Worm (Caenorhabditis elegans) whole organism, mixed stage, embryonic: Measurements from ENCODE around the gene T04A11.1.

ENCODE experiments used
- M03D4.4 ChIP-seq: sonication (generic microtip); optimal IDR thresholded peaks from 2 replicates; lab custom pipeline; 2017; ENCODE audit warnings: mild to moderate bottlenecking, missing genetic modification characterization, missing compliant biosample characterization
- bed-3 ChIP-seq: fragments of 200-800 bp; sonication (Bioruptor generic); optimal IDR thresholded peaks from 3 replicates; lab custom pipeline; 2018; ENCODE audit warnings: mild to moderate bottlenecking, missing genetic modification characterization, moderate library complexity, missing compliant biosample characterization
- blmp-1 ChIP-seq: fragments of 150-350 bp; optimal IDR thresholded peaks from 2 replicates; lab custom pipeline; 2014; ENCODE audit warnings: missing biosample characterization, missing genetic modification characterization
- ceh-39 ChIP-seq: fragments of 150-350 bp; optimal IDR thresholded peaks from 2 replicates; lab custom pipeline; 2014; ENCODE audit warnings: missing biosample characterization, missing genetic modification characterization
- ceh-83 ChIP-seq: fragments of 200-800 bp; sonication (Bioruptor generic); optimal IDR thresholded peaks from 2 replicates; lab custom pipeline; 2018; ENCODE audit warnings: mild to moderate bottlenecking, missing genetic modification characterization, missing compliant biosample characterization
- ces-1 ChIP-seq: fragments of 150-350 bp; optimal IDR thresholded peaks from 2 replicates; lab custom pipeline; 2014; ENCODE audit warnings: missing biosample characterization, missing genetic modification reagents, missing genetic modification characterization
- drap-1 ChIP-seq: fragments of 200-800 bp; sonication (Bioruptor generic); optimal IDR thresholded peaks from 3 replicates; lab custom pipeline; 2018; ENCODE audit warnings: mild to moderate bottlenecking, missing genetic modification characterization, missing compliant biosample characterization
- elt-1 ChIP-seq: sonication (generic microtip); optimal IDR thresholded peaks from 2 replicates; lab custom pipeline; 2017; ENCODE audit warnings: missing genetic modification characterization, mild to moderate bottlenecking, missing compliant biosample characterization, antibody characterized with exemption, moderate library complexity, borderline replicate concordance; ENCODE audit not compliant: insufficient read depth
- flh-1 ChIP-seq: fragments of 200-800 bp; sonication (Bioruptor generic); optimal IDR thresholded peaks from 2 replicates; lab custom pipeline; 2018; ENCODE audit warnings: mild to moderate bottlenecking, missing genetic modification characterization, moderate library complexity, missing compliant biosample characterization
- ham-2 ChIP-seq: fragments of 200-800 bp; sonication (Bioruptor generic); optimal IDR thresholded peaks from 2 replicates; lab custom pipeline; 2018; ENCODE audit warnings: mild to moderate bottlenecking, missing genetic modification characterization, missing compliant biosample characterization
- hlh-1 ChIP-seq: fragments of 150-350 bp; optimal IDR thresholded peaks from 2 replicates; lab custom pipeline; 2014; ENCODE audit warnings: missing biosample characterization, missing genetic modification reagents, missing genetic modification characterization
- lin-13 ChIP-seq: fragments of 150-350 bp; optimal IDR thresholded peaks from 2 replicates; lab custom pipeline; 2014; ENCODE audit warnings: missing biosample characterization, missing genetic modification characterization
- lin-32 ChIP-seq: fragments of 200-800 bp; sonication (Bioruptor generic); optimal IDR thresholded peaks from 2 replicates; lab custom pipeline; 2018; ENCODE audit warnings: mild to moderate bottlenecking, missing genetic modification characterization, missing compliant biosample characterization
- lsy-2 ChIP-seq: fragments of 150-350 bp; optimal IDR thresholded peaks from 2 replicates; lab custom pipeline; 2014; ENCODE audit warnings: missing biosample characterization, missing genetic modification characterization
- mab-5 ChIP-seq: fragments of 150-350 bp; optimal IDR thresholded peaks from 2 replicates; lab custom pipeline; 2014; ENCODE audit warnings: missing biosample characterization, missing genetic modification characterization
- mep-1 ChIP-seq: fragments of 150-350 bp; optimal IDR thresholded peaks from 2 replicates; lab custom pipeline; 2017; ENCODE audit warnings: missing biosample characterization, missing genetic modification reagents, missing genetic modification characterization, inconsistent platforms
- mls-2 ChIP-seq: sonication (generic microtip); optimal IDR thresholded peaks from 2 replicates; lab custom pipeline; 2016; ENCODE audit warnings: mild to moderate bottlenecking, missing genetic modification characterization, moderate library complexity, missing compliant biosample characterization
- nhr-12 ChIP-seq: fragments of 150-350 bp; optimal IDR thresholded peaks from 2 replicates; lab custom pipeline; 2014; ENCODE audit warnings: missing biosample characterization, missing genetic modification characterization
- nhr-2 ChIP-seq: fragments of 150-350 bp; optimal IDR thresholded peaks from 2 replicates; lab custom pipeline; 2014; ENCODE audit warnings: missing biosample characterization, missing genetic modification characterization
- nhr-237 ChIP-seq: fragments of 150-350 bp; optimal IDR thresholded peaks from 2 replicates; lab custom pipeline; 2014; ENCODE audit warnings: missing biosample characterization, missing genetic modification characterization
- nhr-28 ChIP-seq: fragments of 150-350 bp; optimal IDR thresholded peaks from 2 replicates; lab custom pipeline; 2014; ENCODE audit warnings: missing biosample characterization, missing genetic modification characterization
- nhr-76 ChIP-seq: sonication (generic microtip); optimal IDR thresholded peaks from 2 replicates; lab custom pipeline; 2017; ENCODE audit warnings: missing biosample characterization, missing genetic modification characterization
- pha-4 ChIP-seq: fragments of 150-350 bp; optimal IDR thresholded peaks from 2 replicates; lab custom pipeline; 2018; ENCODE audit warnings: missing biosample characterization, missing genetic modification reagents, missing genetic modification characterization
- sptf-1 ChIP-seq: sonication (generic microtip); optimal IDR thresholded peaks from 2 replicates; lab custom pipeline; 2017; ENCODE audit warnings: mild to moderate bottlenecking, missing genetic modification characterization, moderate library complexity, missing compliant biosample characterization
- tbx-8 ChIP-seq: fragments of 200-800 bp; sonication (Bioruptor generic); optimal IDR thresholded peaks from 2 replicates; lab custom pipeline; 2018; ENCODE audit warnings: mild to moderate bottlenecking, missing genetic modification characterization, moderate library complexity, missing compliant biosample characterization
- unc-120 ChIP-seq: sonication (generic microtip); optimal IDR thresholded peaks from 2 replicates; lab custom pipeline; 2017; ENCODE audit warnings: missing genetic modification characterization, missing compliant biosample characterization; ENCODE audit not compliant: poor library complexity, severe bottlenecking
- unc-39 ChIP-seq: fragments of 150-350 bp; optimal IDR thresholded peaks from 2 replicates; lab custom pipeline; 2014; ENCODE audit warnings: missing biosample characterization, missing genetic modification characterization
- unc-62 ChIP-seq: fragments of 150-350 bp; optimal IDR thresholded peaks from 2 replicates; lab custom pipeline; 2014; ENCODE audit warnings: missing biosample characterization, missing genetic modification reagents, missing genetic modification characterization

Gene T04A11.1

ce11 chrIV:12454115-12454514, 22.7 kb downstream of the T04A11.1 start, which contains the start of gene spe-44:
spe-44 (minus strand) TSS chrIV:12454215.
- TF ChIP-seq elt-1 (no peak), unc-120 (tag; lab: Kevin White, UChicago) (no peak), drap-1 (GFP tag; lab: Kevin White, UChicago) (no peak), nhr-76 (tag; lab: Kevin White, UChicago) (no peak), pha-4 (tag; lab: Kevin White, UChicago) (no peak), unc-39 (tag; lab: Kevin White, UChicago) (no peak), lsy-2 (tag; lab: Kevin White, UChicago) (no peak), ces-1 (GFP tag; lab: Kevin White, UChicago) (no peak), bed-3 (GFP tag; lab: Kevin White, UChicago) (no peak), mep-1 (tag; lab: Kevin White, UChicago) (no peak), ham-2 (GFP tag; lab: Kevin White, UChicago) (no peak)

- TF ChIP-seq unc-62 (GFP tag; lab: Kevin White, UChicago) (no peak), pha-4 (tag; lab: Kevin White, UChicago) (peak; percentile 6), mep-1 (tag; lab: Kevin White, UChicago) (peak; percentile 58), tbx-8 (GFP tag; lab: Kevin White, UChicago) (no peak), ceh-83 (GFP tag; lab: Kevin White, UChicago) (no peak), lin-13 (tag; lab: Kevin White, UChicago) (no peak), elt-1 (no peak), lsy-2 (tag; lab: Kevin White, UChicago) (peak; percentile 25), nhr-76 (tag; lab: Kevin White, UChicago) (no peak), nhr-2 (tag; lab: Kevin White, UChicago) (no peak), mls-2 (tag; lab: Kevin White, UChicago) (no peak), flh-1 (GFP tag; lab: Kevin White, UChicago) (no peak), hlh-1 (tag; lab: Kevin White, UChicago) (no peak), unc-120 (tag; lab: Kevin White, UChicago) (no peak), blmp-1 (tag; lab: Kevin White, UChicago) (no peak), sptf-1 (tag; lab: Kevin White, UChicago) (no peak), ham-2 (GFP tag; lab: Kevin White, UChicago) (no peak), ces-1 (GFP tag; lab: Kevin White, UChicago) (no peak), ceh-39 (tag; lab: Kevin White, UChicago) (peak; percentile 17), mab-5 (no peak), M03D4.4 (no peak), lin-32 (GFP tag; lab: Kevin White, UChicago) (no peak)
Observed at ce11 chrIV:12451225-12451831, 25.5 kb downstream of the T04A11.1 start, which contains the start of gene dpy-26. dpy-26 (minus strand) TSS chrIV:12451335.

- no peak for TF ChIP-seq mls-2 (tag; lab: Kevin White, UChicago)
- TF ChIP-seq nhr-237 (tag; lab: Kevin White, UChicago): no peak
- no peak for TF ChIP-seq ceh-83 (GFP tag; lab: Kevin White, UChicago)
- no peak for TF ChIP-seq bed-3 (GFP tag; lab: Kevin White, UChicago)
- no peak for TF ChIP-seq unc-120 (tag; lab: Kevin White, UChicago)
- no peak for TF ChIP-seq mep-1 (tag; lab: Kevin White, UChicago)
- TF ChIP-seq tbx-8 (GFP tag; lab: Kevin White, UChicago): no peak
- TF ChIP-seq ceh-39 (tag; lab: Kevin White, UChicago): no peak
Observed at ce11 chrIV:12445463-12445934, 31.3 kb downstream of the T04A11.1 start, which contains the start of gene C25G4.3. C25G4.3 (minus strand) TSS chrIV:12445884.

- TF ChIP-seq nhr-2 (tag; lab: Kevin White, UChicago) (no peak), unc-39 (tag; lab: Kevin White, UChicago) (no peak), unc-120 (tag; lab: Kevin White, UChicago) (no peak), lin-32 (GFP tag; lab: Kevin White, UChicago) (no peak), pha-4 (tag; lab: Kevin White, UChicago) (no peak), nhr-12 (tag; lab: Kevin White, UChicago) (no peak), bed-3 (GFP tag; lab: Kevin White, UChicago) (no peak), unc-62 (GFP tag; lab: Kevin White, UChicago) (no peak), M03D4.4 (no peak), nhr-28 (tag; lab: Kevin White, UChicago) (no peak), sptf-1 (tag; lab: Kevin White, UChicago) (no peak), mep-1 (tag; lab: Kevin White, UChicago) (no peak), lin-13 (tag; lab: Kevin White, UChicago) (no peak)
- TF ChIP-seq, all 35 proteins: peak for 0
Observed at ce11 chrIV:12443936-12444335, 32.9 kb downstream of the T04A11.1 start, which contains the start of gene C25G4.2. C25G4.2 (minus strand) TSS chrIV:12444035.
